Worm (Caenorhabditis elegans): ENCODE data around the gene C15F1.5.

C15F1.5 gene

DNA sequence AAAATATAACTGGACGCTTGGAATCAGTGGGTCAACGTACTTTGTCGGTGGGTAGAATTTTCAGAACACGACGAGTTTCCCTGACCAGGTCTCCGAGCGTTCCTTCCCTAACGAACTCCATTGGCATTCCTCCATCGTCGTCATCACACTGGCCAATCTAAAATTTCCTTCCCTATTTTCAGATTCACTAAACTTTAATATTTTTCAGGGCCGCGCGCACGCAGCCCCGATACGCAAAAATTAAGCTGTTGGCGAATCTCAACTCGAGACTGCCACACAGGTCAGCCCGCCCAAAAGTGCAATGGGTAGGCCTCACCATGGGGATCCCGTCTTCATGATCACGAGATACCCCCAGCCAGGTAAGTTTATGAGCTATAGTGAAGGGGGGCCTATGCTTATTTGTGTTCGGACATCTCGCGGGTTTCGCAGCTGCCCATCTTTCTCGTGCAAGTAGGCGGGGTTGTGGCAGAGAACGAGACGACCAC lies 2.2 kb downstream of the C15F1.5 start:
- TF ChIP-seq tra-1 (GFP tag; IDR thresholded peaks at IDR 0.05) (peak; percentile 55; the same call in 1 of the 2 replicates), T20F7.1 (GFP tag; optimal IDR thresholded peaks at IDR 0.05) (peak; percentile 78), ceh-62 (tag; optimal IDR thresholded peaks at IDR 0.05) (no peak), unc-130 (GFP tag; optimal IDR thresholded peaks at IDR 0.05) (peak; percentile 66), nhr-25 (tag; optimal IDR thresholded peaks at IDR 0.05; ENCODE audit: borderline replicate concordance, insufficient read depth) (peak; percentile 83), lir-3 (tag; optimal IDR thresholded peaks at IDR 0.05) (peak; percentile 2), lin-13 (GFP tag; optimal IDR thresholded peaks at IDR 0.05) (peak; percentile 68), tag-97 (GFP tag; IDR thresholded peaks at IDR 0.05) (no peak), pha-4 (GFP tag; IDR thresholded peaks at IDR 0.05) (peak; percentile 70; the same call in 1 of the 2 replicates), pha-4 (tag; optimal IDR thresholded peaks at IDR 0.05) (no peak), ctbp-1 (GFP tag; IDR thresholded peaks at IDR 0.05) (peak; percentile 58), lsy-2 (tag; optimal IDR thresholded peaks at IDR 0.05) (peak in 1 of 2 experiments; percentile 69), ceh-20 (GFP tag; IDR thresholded peaks at IDR 0.05) (0 out of 2 replicates have a peak, but pooled peaks have one; percentile 20), ZK546.5 (tag; optimal IDR thresholded peaks at IDR 0.05) (no peak), nhr-48 (tag; optimal IDR thresholded peaks at IDR 0.05) (peak; percentile 75), saeg-2 (GFP tag; IDR thresholded peaks at IDR 0.05) (0 out of 2 replicates have a peak, but pooled peaks have one; percentile 56), skn-1 (tag; optimal IDR thresholded peaks at IDR 0.05) (no peak), mdt-29 (GFP tag; IDR thresholded peaks at IDR 0.05) (peak; percentile 55; the same call in 1 of the 2 replicates), nhr-6 (tag; optimal IDR thresholded peaks at IDR 0.05) (peak; percentile 51), hmg-1.1 (GFP tag; IDR thresholded peaks at IDR 0.05) (0 out of 2 replicates have a peak, but pooled peaks have one; percentile 14), mep-1 (tag; optimal IDR thresholded peaks at IDR 0.05) (peak; percentile 83), php-3 (GFP tag; IDR thresholded peaks at IDR 0.05) (peak; percentile 63; the same call in 1 of the 2 replicates), mxl-3 (GFP tag; optimal IDR thresholded peaks at IDR 0.05) (peak; percentile 42), Y5F2A.4 (GFP tag; optimal IDR thresholded peaks at IDR 0.05) (peak; percentile 49), ztf-7 (tag; optimal IDR thresholded peaks at IDR 0.05) (no peak), jun-1 (tag; optimal IDR thresholded peaks at IDR 0.05) (no peak), daf-8 (GFP tag; IDR thresholded peaks at IDR 0.05) (no peak), lin-29 (GFP tag; IDR thresholded peaks at IDR 0.05) (no peak), lin-1 (GFP tag; IDR thresholded peaks at IDR 0.05) (peak; percentile 53; the same call in 1 of the 2 replicates), ceh-44 (GFP tag; IDR thresholded peaks at IDR 0.05) (peak; percentile 80), hlh-11 (tag; optimal IDR thresholded peaks at IDR 0.05) (peak; percentile 82), Y48G9A.11 (GFP tag; IDR thresholded peaks at IDR 0.05) (peak; percentile 91), daf-12 (tag; optimal IDR thresholded peaks at IDR 0.05) (no peak), lin-39 (tag; optimal IDR thresholded peaks at IDR 0.05) (no peak), nhr-102 (tag; optimal IDR thresholded peaks at IDR 0.05) (peak; percentile 91), dmd-8 (GFP tag; IDR thresholded peaks at IDR 0.05) (0 out of 2 replicates have a peak, but pooled peaks have one; percentile 40), egl-43 (GFP tag; IDR thresholded peaks at IDR 0.05) (peak; percentile 88), set-16 (GFP tag; IDR thresholded peaks at IDR 0.05) (peak; percentile 66), lin-38 (GFP tag; IDR thresholded peaks at IDR 0.05) (peak; percentile 72), vab-7 (GFP tag; IDR thresholded peaks at IDR 0.05) (peak; percentile 60; the same call in 1 of the 2 replicates), nhr-42 (GFP tag; IDR thresholded peaks at IDR 0.05) (peak; percentile 87), aly-2 (tag; optimal IDR thresholded peaks at IDR 0.05) (peak; percentile 52), F37D6.2 (tag; optimal IDR thresholded peaks at IDR 0.05) (peak; percentile 34), fkh-10 (GFP tag; optimal IDR thresholded peaks at IDR 0.05) (no peak), rbr-2 (tag; optimal IDR thresholded peaks at IDR 0.05) (peak; percentile 80), sdz-12 (GFP tag; optimal IDR thresholded peaks at IDR 0.05) (no peak), daf-19 (GFP tag; conservative IDR thresholded peaks at IDR 0.05) (no peak), mxl-2 (GFP tag; conservative IDR thresholded peaks at IDR 0.05) (0 out of 2 replicates have a peak, but pooled peaks have one; percentile 34), zfp-2 (tag; optimal IDR thresholded peaks at IDR 0.05) (no peak), zag-1 (tag; optimal IDR thresholded peaks at IDR 0.05) (no peak), zip-2 (tag; optimal IDR thresholded peaks at IDR 0.05) (peak; percentile 11)
